Worm (Caenorhabditis elegans) whole organism, L4/young adult: ENCODE results near the gene fcmt-1.

ENCODE experiments used
- W03F9.2 ChIP-seq: fragments of 150-350 bp; optimal IDR thresholded peaks from 2 replicates; lab custom pipeline; 2014; ENCODE audit warnings: missing biosample characterization, missing genetic modification characterization
- dao-5 ChIP-seq: sonication (generic microtip); optimal IDR thresholded peaks from 2 replicates; lab custom pipeline; 2016; ENCODE audit warnings: missing genotype, missing genetic modification characterization, moderate library complexity, missing compliant biosample characterization
- him-1 ChIP-seq: sonication (generic microtip); optimal IDR thresholded peaks from 2 replicates; lab custom pipeline; 2016; ENCODE audit warnings: missing genotype, missing genetic modification reagents, missing genetic modification characterization, missing compliant biosample characterization

ce11 chrII:11694432-11694831 lies 14.9 kb downstream of the fcmt-1 start:
- no peak for TF ChIP-seq him-1
- TF ChIP-seq dao-5 = no peak
- no peak for TF ChIP-seq W03F9.2 (tag; lab: Kevin White, UChicago)
